Fruit fly (Drosophila melanogaster) whole organism, wandering third instar larva: ENCODE data around the gene HisRS.

Experiments used
- CG32264 ChIP-seq: fragments of 200-800 bp; sonication (Bioruptor generic); optimal IDR thresholded peaks from 2 replicates; lab custom pipeline; 2016; ENCODE audit warnings: missing biosample characterization, missing genetic modification characterization
- CG9705 ChIP-seq: fragments of 200-800 bp; sonication (Bioruptor generic); optimal IDR thresholded peaks from 2 replicates; lab custom pipeline; 2018; ENCODE audit warnings: missing biosample characterization, mild to moderate bottlenecking, missing genetic modification characterization
- CrebA ChIP-seq: fragments of 200-800 bp; sonication (Bioruptor generic); optimal IDR thresholded peaks from 2 replicates; lab custom pipeline; 2016; ENCODE audit warnings: missing biosample characterization, mild to moderate bottlenecking, missing genetic modification characterization, borderline replicate concordance
- Dfd ChIP-seq: fragments of >200 bp; optimal IDR thresholded peaks from 2 replicates; lab custom pipeline; 2017; ENCODE audit warnings: missing biosample characterization, missing genetic modification characterization
- Dif ChIP-seq: fragments of 200-275, 200-300 bp; sonication (Bioruptor generic); optimal IDR thresholded peaks from 2 replicates; lab custom pipeline; 2018; ENCODE audit warnings: missing biosample characterization, missing genetic modification characterization; ENCODE audit not compliant: partially characterized antibody
- HLH106 ChIP-seq: fragments of 200-800 bp; optimal IDR thresholded peaks from 3 replicates; lab custom pipeline; 2019; ENCODE audit warnings: missing biosample characterization, mild to moderate bottlenecking, missing genetic modification characterization, moderate library complexity
- Hnf4 ChIP-seq: fragments of 200-800 bp; sonication (Bioruptor generic); optimal IDR thresholded peaks from 2 replicates; lab custom pipeline; 2016; ENCODE audit warnings: missing biosample characterization, mild to moderate bottlenecking, missing genetic modification characterization
- Hr78 ChIP-seq: fragments of >200 bp; optimal IDR thresholded peaks from 2 replicates; lab custom pipeline; 2017; ENCODE audit warnings: missing biosample characterization, missing genetic modification characterization
- Jra ChIP-seq: sonication (Bioruptor generic); optimal IDR thresholded peaks from 2 replicates; lab custom pipeline; 2016; ENCODE audit warnings: missing biosample characterization, missing genetic modification characterization
- Mio ChIP-seq: sonication (Bioruptor generic); optimal IDR thresholded peaks from 2 replicates; lab custom pipeline; 2016; ENCODE audit warnings: missing biosample characterization, missing genetic modification characterization
- N ChIP-seq: fragments of >200 bp; optimal IDR thresholded peaks from 2 replicates; lab custom pipeline; 2018; ENCODE audit warnings: missing biosample characterization, missing external identifiers, missing genetic modification characterization
- OdsH ChIP-seq: fragments of 200-800 bp; sonication (Bioruptor generic); optimal IDR thresholded peaks from 2 replicates; lab custom pipeline; 2016; ENCODE audit warnings: missing biosample characterization, mild to moderate bottlenecking, missing genetic modification characterization
- Rel ChIP-seq, 2 experiments: fragments of 200-800 bp; sonication (Bioruptor generic) in 1 of 2; optimal IDR thresholded peaks; 2 replicates in 1 of 2; 3 replicates in 1 of 2; lab custom pipeline; 2016 to 2019; ENCODE audit warnings: mild to moderate bottlenecking in 2 of 2, missing biosample characterization in 2 of 2, missing genetic modification characterization in 2 of 2, moderate library complexity in 1 of 2
- Sp1 ChIP-seq: fragments of 200-800 bp; sonication (Bioruptor generic); optimal IDR thresholded peaks from 3 replicates; lab custom pipeline; 2019; ENCODE audit warnings: missing biosample characterization, mild to moderate bottlenecking, missing genetic modification characterization, moderate library complexity
- br ChIP-seq: fragments of 200-800 bp; sonication (Bioruptor generic); optimal IDR thresholded peaks from 2 replicates; lab custom pipeline; 2016; ENCODE audit warnings: missing biosample characterization, missing genetic modification characterization
- brk ChIP-seq: fragments of 200-800 bp; sonication (Bioruptor generic); optimal IDR thresholded peaks from 2 replicates; lab custom pipeline; 2016; ENCODE audit warnings: missing biosample characterization, mild to moderate bottlenecking, missing genetic modification characterization
- dl ChIP-seq, 2 experiments: fragments of 175-275, 200-275 bp in 1 of 2; fragments of 200-275 bp in 1 of 2; sonication (Bioruptor generic); optimal IDR thresholded peaks; lab custom pipeline; 2018; ENCODE audit warnings: mild to moderate bottlenecking in 2 of 2, missing biosample characterization in 2 of 2, missing genetic modification characterization in 2 of 2, moderate library complexity in 2 of 2; ENCODE audit not compliant: partially characterized antibody in 2 of 2, insufficient read depth in 1 of 2
- dmrt93B ChIP-seq: fragments of 200-800 bp; sonication (Bioruptor generic); optimal IDR thresholded peaks from 2 replicates; lab custom pipeline; 2018; ENCODE audit warnings: missing biosample characterization, mild to moderate bottlenecking, missing genetic modification characterization
- dsf ChIP-seq: sonication (Bioruptor generic); optimal IDR thresholded peaks from 2 replicates; lab custom pipeline; 2016; ENCODE audit warnings: missing biosample characterization, missing genetic modification characterization, borderline replicate concordance
- ey ChIP-seq: fragments of 200-800 bp; sonication (Bioruptor generic); optimal IDR thresholded peaks from 2 replicates; lab custom pipeline; 2016; ENCODE audit warnings: missing biosample characterization, missing genetic modification characterization
- foxo ChIP-seq, 2 experiments: fragments of 200-800 bp; sonication (Bioruptor generic); optimal IDR thresholded peaks; 2 replicates in 1 of 2; 3 replicates in 1 of 2; lab custom pipeline; 2016 to 2017; ENCODE audit warnings: missing biosample characterization in 2 of 2, missing genetic modification characterization in 2 of 2
- fru ChIP-seq: fragments of 200-800 bp; sonication (Bioruptor generic); optimal IDR thresholded peaks from 3 replicates; lab custom pipeline; 2016; ENCODE audit warnings: missing biosample characterization, mild to moderate bottlenecking, missing genetic modification characterization
- h ChIP-seq: fragments of 200-800 bp; sonication (Bioruptor generic); optimal IDR thresholded peaks from 3 replicates; lab custom pipeline; 2016; ENCODE audit warnings: missing biosample characterization, mild to moderate bottlenecking, missing genetic modification characterization
- jim ChIP-seq: fragments of 175-275, 200-325 bp; sonication (Bioruptor generic); optimal IDR thresholded peaks from 2 replicates; lab custom pipeline; 2016; ENCODE audit warnings: missing biosample characterization, mild to moderate bottlenecking, missing genetic modification characterization
- lola ChIP-seq: fragments of >200 bp; optimal IDR thresholded peaks from 2 replicates; lab custom pipeline; 2017; ENCODE audit warnings: missing biosample characterization, missing genetic modification characterization
- pan ChIP-seq: fragments of >200 bp; optimal IDR thresholded peaks from 2 replicates; lab custom pipeline; 2017
- psq ChIP-seq: fragments of 200-800 bp; sonication (Bioruptor generic); optimal IDR thresholded peaks from 3 replicates; lab custom pipeline; 2017; ENCODE audit warnings: missing biosample characterization, mild to moderate bottlenecking, missing genetic modification characterization, moderate library complexity
- rgr ChIP-seq: fragments of 200-800 bp; sonication (Bioruptor generic); optimal IDR thresholded peaks from 3 replicates; lab custom pipeline; 2016; ENCODE audit warnings: missing biosample characterization, mild to moderate bottlenecking, missing genetic modification characterization
- sage ChIP-seq: fragments of 200-800 bp; sonication (Bioruptor generic); optimal IDR thresholded peaks from 2 replicates; lab custom pipeline; 2016; ENCODE audit warnings: missing biosample characterization, mild to moderate bottlenecking, missing genetic modification characterization
- sv ChIP-seq: fragments of 200-800 bp; sonication (Bioruptor generic); optimal IDR thresholded peaks from 3 replicates; lab custom pipeline; 2016; ENCODE audit warnings: missing biosample characterization, missing genetic modification characterization
- tai ChIP-seq: sonication (Bioruptor generic); optimal IDR thresholded peaks from 2 replicates; lab custom pipeline; 2016; ENCODE audit warnings: missing biosample characterization, missing genetic modification characterization
- woc ChIP-seq: sonication (Bioruptor generic); optimal IDR thresholded peaks from 2 replicates; lab custom pipeline; 2016; ENCODE audit warnings: missing biosample characterization, mild to moderate bottlenecking, missing genetic modification characterization

The HisRS gene

dm6 chrX:18541915-18542314 lies 26.7 kb downstream of the HisRS start:
- TF ChIP-seq foxo (GFP tag; optimal IDR thresholded peaks at IDR 0.05; lab: Kevin White, UChicago), result peak in 1 of 2 experiments; percentile 14
- TF ChIP-seq pan (lab: Kevin White, UChicago), result no peak
- peak; percentile 21 for TF ChIP-seq rgr (GFP tag; lab: Kevin White, UChicago)
- no peak for TF ChIP-seq fru (GFP tag; lab: Kevin White, UChicago)
- no peak for TF ChIP-seq Dif (GFP tag; lab: Kevin White, UChicago)
- TF ChIP-seq CG32264 (GFP tag; lab: Kevin White, UChicago), result no peak

dm6 chrX:18543328-18543727 lies 28.1 kb downstream of the HisRS start:
- TF ChIP-seq brk (GFP tag; lab: Kevin White, UChicago) (no peak), Mio (GFP tag; lab: Kevin White, UChicago) (no peak), CrebA (GFP tag; lab: Kevin White, UChicago) (no peak), br (GFP tag; lab: Kevin White, UChicago) (no peak), jim (GFP tag; lab: Kevin White, UChicago) (no peak), dsf (GFP tag; lab: Kevin White, UChicago) (no peak), ey (GFP tag; lab: Kevin White, UChicago) (no peak), dl (GFP tag; optimal IDR thresholded peaks at IDR 0.05; lab: Kevin White, UChicago; ENCODE audit: insufficient read depth in 1 of 2, partially characterized antibody in 2 of 2) (no peak), sage (GFP tag; lab: Kevin White, UChicago) (no peak), rgr (GFP tag; lab: Kevin White, UChicago) (no peak), OdsH (GFP tag; lab: Kevin White, UChicago) (no peak), N (GFP tag; lab: Kevin White, UChicago) (no peak), Hr78 (no peak), Jra (no peak), tai (GFP tag; lab: Kevin White, UChicago) (no peak), woc (GFP tag; lab: Kevin White, UChicago) (no peak)

- TF ChIP-seq Hnf4 (GFP tag; lab: Kevin White, UChicago), result no peak
- TF ChIP-seq CrebA (GFP tag; lab: Kevin White, UChicago), result no peak
- no peak for TF ChIP-seq Hr78
- no peak for TF ChIP-seq Rel (GFP tag; optimal IDR thresholded peaks at IDR 0.05; lab: Kevin White, UChicago)
- TF ChIP-seq Rel (tag; optimal IDR thresholded peaks at IDR 0.05; lab: Kevin White, UChicago), result no peak
- TF ChIP-seq sv (GFP tag; lab: Kevin White, UChicago), result no peak
- no peak for TF ChIP-seq woc (GFP tag; lab: Kevin White, UChicago)
- TF ChIP-seq OdsH (GFP tag; lab: Kevin White, UChicago), result no peak
These were observed 29.5 kb downstream of the HisRS start for dm6 chrX:18544732-18545131.

- TF ChIP-seq Sp1 (GFP tag; lab: Kevin White, UChicago), result no peak
- TF ChIP-seq Dfd (GFP tag; lab: Kevin White, UChicago), result no peak
- no peak for TF ChIP-seq foxo (GFP tag; optimal IDR thresholded peaks at IDR 0.05; lab: Kevin White, UChicago)
These were observed 29.9 kb downstream of the HisRS start for dm6 chrX:18545157-18545556.

dm6 chrX:18546785-18547184 lies 31.6 kb downstream of the HisRS start:
- no peak for TF ChIP-seq CrebA (GFP tag; lab: Kevin White, UChicago)
- no peak for TF ChIP-seq Mio (GFP tag; lab: Kevin White, UChicago)
- peak; percentile 27 for TF ChIP-seq brk (GFP tag; lab: Kevin White, UChicago)
- peak; percentile 16 for TF ChIP-seq CG9705 (GFP tag; lab: Kevin White, UChicago)
- TF ChIP-seq Hnf4 (GFP tag; lab: Kevin White, UChicago), result peak; percentile 73
- TF ChIP-seq foxo (GFP tag; optimal IDR thresholded peaks at IDR 0.05; lab: Kevin White, UChicago), result peak; percentile 37 to 80
- TF ChIP-seq Dif (GFP tag; lab: Kevin White, UChicago), result no peak
- peak; percentile 48 for TF ChIP-seq tai (GFP tag; lab: Kevin White, UChicago)
- TF ChIP-seq sage (GFP tag; lab: Kevin White, UChicago), result no peak
- TF ChIP-seq Hr78, result no peak
- peak; percentile 76 for TF ChIP-seq fru (GFP tag; lab: Kevin White, UChicago)
- TF ChIP-seq ey (GFP tag; lab: Kevin White, UChicago), result peak; percentile 86
- TF ChIP-seq psq (GFP tag; lab: Kevin White, UChicago), result peak; percentile 49
- peak; percentile 83 for TF ChIP-seq rgr (GFP tag; lab: Kevin White, UChicago)
- peak; percentile 70 for TF ChIP-seq sv (GFP tag; lab: Kevin White, UChicago)
- peak; percentile 48 for TF ChIP-seq woc (GFP tag; lab: Kevin White, UChicago)
- TF ChIP-seq Rel (GFP tag; optimal IDR thresholded peaks at IDR 0.05; lab: Kevin White, UChicago), result no peak
- TF ChIP-seq Rel (tag; optimal IDR thresholded peaks at IDR 0.05; lab: Kevin White, UChicago), result peak; percentile 24
- TF ChIP-seq br (GFP tag; lab: Kevin White, UChicago), result peak; percentile 75
- TF ChIP-seq Sp1 (GFP tag; lab: Kevin White, UChicago), result peak; percentile 73
- TF ChIP-seq dmrt93B (GFP tag; lab: Kevin White, UChicago), result peak; percentile 62
- TF ChIP-seq h, result peak; percentile 81
- TF ChIP-seq lola, result no peak
- peak; percentile 76 for TF ChIP-seq OdsH (GFP tag; lab: Kevin White, UChicago)
- peak; percentile 18 for TF ChIP-seq CG32264 (GFP tag; lab: Kevin White, UChicago)
- peak; percentile 85 for TF ChIP-seq HLH106
